Worm (Caenorhabditis elegans) whole organism, mixed stage, embryonic: ENCODE measurements around the gene F14D7.1.

Experiments used
- M03D4.4 ChIP-seq: sonication (generic microtip); optimal IDR thresholded peaks from 2 replicates; lab custom pipeline; 2017; ENCODE audit warnings: mild to moderate bottlenecking, missing genetic modification characterization, missing compliant biosample characterization
- bed-3 ChIP-seq: fragments of 200-800 bp; sonication (Bioruptor generic); optimal IDR thresholded peaks from 3 replicates; lab custom pipeline; 2018; ENCODE audit warnings: mild to moderate bottlenecking, missing genetic modification characterization, moderate library complexity, missing compliant biosample characterization
- blmp-1 ChIP-seq: fragments of 150-350 bp; optimal IDR thresholded peaks from 2 replicates; lab custom pipeline; 2014; ENCODE audit warnings: missing biosample characterization, missing genetic modification characterization
- ceh-43 ChIP-seq: fragments of 200-800 bp; sonication (Bioruptor generic); optimal IDR thresholded peaks from 2 replicates; lab custom pipeline; 2018; ENCODE audit warnings: mild to moderate bottlenecking, missing genetic modification characterization, moderate library complexity, missing compliant biosample characterization
- ceh-83 ChIP-seq: fragments of 200-800 bp; sonication (Bioruptor generic); optimal IDR thresholded peaks from 2 replicates; lab custom pipeline; 2018; ENCODE audit warnings: mild to moderate bottlenecking, missing genetic modification characterization, missing compliant biosample characterization
- cnd-1 ChIP-seq: fragments of 200-800 bp; sonication (Bioruptor generic); optimal IDR thresholded peaks from 2 replicates; lab custom pipeline; 2018; ENCODE audit warnings: mild to moderate bottlenecking, missing genetic modification characterization, missing compliant biosample characterization
- drap-1 ChIP-seq: fragments of 200-800 bp; sonication (Bioruptor generic); optimal IDR thresholded peaks from 3 replicates; lab custom pipeline; 2018; ENCODE audit warnings: mild to moderate bottlenecking, missing genetic modification characterization, missing compliant biosample characterization
- elt-3 ChIP-seq: fragments of 150-350 bp; optimal IDR thresholded peaks from 2 replicates; lab custom pipeline; 2014; ENCODE audit warnings: missing biosample characterization, missing genetic modification characterization
- flh-1 ChIP-seq: fragments of 200-800 bp; sonication (Bioruptor generic); optimal IDR thresholded peaks from 2 replicates; lab custom pipeline; 2018; ENCODE audit warnings: mild to moderate bottlenecking, missing genetic modification characterization, moderate library complexity, missing compliant biosample characterization
- ham-2 ChIP-seq: fragments of 200-800 bp; sonication (Bioruptor generic); optimal IDR thresholded peaks from 2 replicates; lab custom pipeline; 2018; ENCODE audit warnings: mild to moderate bottlenecking, missing genetic modification characterization, missing compliant biosample characterization
- lin-13 ChIP-seq: fragments of 150-350 bp; optimal IDR thresholded peaks from 2 replicates; lab custom pipeline; 2014; ENCODE audit warnings: missing biosample characterization, missing genetic modification characterization
- lin-32 ChIP-seq: fragments of 200-800 bp; sonication (Bioruptor generic); optimal IDR thresholded peaks from 2 replicates; lab custom pipeline; 2018; ENCODE audit warnings: mild to moderate bottlenecking, missing genetic modification characterization, missing compliant biosample characterization
- lsy-2 ChIP-seq: fragments of 150-350 bp; optimal IDR thresholded peaks from 2 replicates; lab custom pipeline; 2014; ENCODE audit warnings: missing biosample characterization, missing genetic modification characterization
- mab-5 ChIP-seq: fragments of 150-350 bp; optimal IDR thresholded peaks from 2 replicates; lab custom pipeline; 2014; ENCODE audit warnings: missing biosample characterization, missing genetic modification characterization
- mep-1 ChIP-seq: fragments of 150-350 bp; optimal IDR thresholded peaks from 2 replicates; lab custom pipeline; 2017; ENCODE audit warnings: missing biosample characterization, missing genetic modification reagents, missing genetic modification characterization, inconsistent platforms
- mls-2 ChIP-seq: sonication (generic microtip); optimal IDR thresholded peaks from 2 replicates; lab custom pipeline; 2016; ENCODE audit warnings: mild to moderate bottlenecking, missing genetic modification characterization, moderate library complexity, missing compliant biosample characterization
- nhr-2 ChIP-seq: fragments of 150-350 bp; optimal IDR thresholded peaks from 2 replicates; lab custom pipeline; 2014; ENCODE audit warnings: missing biosample characterization, missing genetic modification characterization
- nhr-237 ChIP-seq: fragments of 150-350 bp; optimal IDR thresholded peaks from 2 replicates; lab custom pipeline; 2014; ENCODE audit warnings: missing biosample characterization, missing genetic modification characterization
- nhr-28 ChIP-seq: fragments of 150-350 bp; optimal IDR thresholded peaks from 2 replicates; lab custom pipeline; 2014; ENCODE audit warnings: missing biosample characterization, missing genetic modification characterization
- pha-4 ChIP-seq: fragments of 150-350 bp; optimal IDR thresholded peaks from 2 replicates; lab custom pipeline; 2018; ENCODE audit warnings: missing biosample characterization, missing genetic modification reagents, missing genetic modification characterization
- sem-2 ChIP-seq: fragments of 200-800 bp; sonication (Bioruptor generic); optimal IDR thresholded peaks from 2 replicates; lab custom pipeline; 2018; ENCODE audit warnings: mild to moderate bottlenecking, missing genetic modification characterization, missing compliant biosample characterization
- snpc-4 ChIP-seq: fragments of 150-350 bp; optimal IDR thresholded peaks from 2 replicates; lab custom pipeline; 2014; ENCODE audit warnings: missing biosample characterization, missing genetic modification characterization
- sptf-1 ChIP-seq: sonication (generic microtip); optimal IDR thresholded peaks from 2 replicates; lab custom pipeline; 2017; ENCODE audit warnings: mild to moderate bottlenecking, missing genetic modification characterization, moderate library complexity, missing compliant biosample characterization
- tbx-8 ChIP-seq: fragments of 200-800 bp; sonication (Bioruptor generic); optimal IDR thresholded peaks from 2 replicates; lab custom pipeline; 2018; ENCODE audit warnings: mild to moderate bottlenecking, missing genetic modification characterization, moderate library complexity, missing compliant biosample characterization
- unc-120 ChIP-seq: sonication (generic microtip); optimal IDR thresholded peaks from 2 replicates; lab custom pipeline; 2017; ENCODE audit warnings: missing genetic modification characterization, missing compliant biosample characterization; ENCODE audit not compliant: poor library complexity, severe bottlenecking
- unc-39 ChIP-seq: fragments of 150-350 bp; optimal IDR thresholded peaks from 2 replicates; lab custom pipeline; 2014; ENCODE audit warnings: missing biosample characterization, missing genetic modification characterization
- unc-62 ChIP-seq: fragments of 150-350 bp; optimal IDR thresholded peaks from 2 replicates; lab custom pipeline; 2014; ENCODE audit warnings: missing biosample characterization, missing genetic modification reagents, missing genetic modification characterization
- zip-8 ChIP-seq: fragments of 150-350 bp; optimal IDR thresholded peaks from 2 replicates; lab custom pipeline; 2014; ENCODE audit warnings: missing biosample characterization, missing genetic modification characterization
- ztf-11 ChIP-seq: fragments of 150-350 bp; optimal IDR thresholded peaks from 2 replicates; lab custom pipeline; 2014; ENCODE audit warnings: missing biosample characterization, missing genetic modification characterization

Gene F14D7.1

DNA sequence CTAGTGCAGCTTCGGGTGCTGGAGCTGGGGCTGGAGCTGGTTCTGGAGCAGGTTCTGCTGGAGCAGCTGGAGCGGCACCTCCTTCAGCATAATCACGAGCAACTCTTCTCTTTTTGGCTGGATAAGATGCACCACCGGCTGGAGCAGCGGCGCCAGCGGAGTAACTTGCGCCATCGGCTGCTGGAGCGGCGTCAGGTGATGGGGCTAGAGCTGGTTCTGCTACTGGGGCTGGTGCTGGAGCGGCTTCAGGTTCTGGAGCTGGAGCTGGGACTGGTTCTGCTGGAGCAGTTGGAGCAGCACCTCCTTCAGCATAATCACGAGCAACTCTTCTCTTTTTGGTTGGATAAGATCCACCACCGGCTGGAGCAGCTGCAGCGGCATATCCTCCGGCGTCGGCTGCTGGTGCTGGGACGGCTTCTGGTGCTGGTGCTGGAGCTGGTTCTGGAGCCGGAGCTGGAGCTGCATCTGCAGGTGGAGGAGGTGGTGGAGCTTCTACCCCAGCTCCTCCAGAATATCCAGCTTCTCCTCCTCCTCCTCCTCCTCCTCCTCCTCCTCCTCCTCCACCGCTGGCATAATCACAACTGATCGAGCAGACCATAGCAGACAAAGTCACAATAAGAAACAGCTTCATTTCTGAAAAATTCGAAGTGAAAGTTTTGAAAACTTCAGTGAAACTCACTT lies 30.0 kb upstream of the F14D7.1 start, which contains the start of gene F47B8.13:
Gene F47B8.13, minus strand, starts transcription at position 631 of the 681 bp plus-strand sequence.
- TF ChIP-seq ceh-83 (no peak), lin-32 (GFP tag; lab: Kevin White, UChicago) (no peak), mep-1 (tag; lab: Kevin White, UChicago) (no peak), bed-3 (GFP tag; lab: Kevin White, UChicago) (no peak), mab-5 (tag; lab: Kevin White, UChicago) (no peak), pha-4 (no peak), ztf-11 (tag; lab: Kevin White, UChicago) (no peak), drap-1 (GFP tag; lab: Kevin White, UChicago) (no peak), flh-1 (no peak), blmp-1 (no peak), ceh-43 (GFP tag; lab: Kevin White, UChicago) (no peak), sptf-1 (tag; lab: Kevin White, UChicago) (no peak), ham-2 (GFP tag; lab: Kevin White, UChicago) (no peak), tbx-8 (no peak), nhr-2 (tag; lab: Kevin White, UChicago) (no peak), unc-39 (tag; lab: Kevin White, UChicago) (no peak), zip-8 (tag; lab: Kevin White, UChicago) (no peak), sem-2 (GFP tag; lab: Kevin White, UChicago) (no peak), lin-13 (tag; lab: Kevin White, UChicago) (no peak), snpc-4 (tag; lab: Kevin White, UChicago) (no peak)

DNA sequence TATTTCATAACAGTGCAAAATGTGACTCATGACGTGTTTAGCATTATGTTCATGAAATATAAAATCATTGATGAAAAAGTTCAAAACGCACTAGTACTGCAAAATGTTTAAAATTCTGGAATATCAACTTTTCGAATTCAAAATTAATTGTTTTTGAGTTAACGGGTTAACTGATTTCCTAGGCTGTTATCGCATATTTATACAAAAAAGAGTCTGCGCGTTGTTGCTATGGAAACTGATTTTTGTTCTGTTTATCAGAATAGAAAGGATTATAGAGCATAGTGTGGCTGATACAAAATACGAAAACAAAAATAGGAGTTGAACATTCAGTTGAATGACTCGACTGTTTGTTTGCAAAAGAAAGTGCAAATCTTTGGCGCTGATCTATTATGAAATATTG lies 28.4 kb upstream of the F14D7.1 start:
- TF ChIP-seq mep-1 (tag; lab: Kevin White, UChicago) (no peak), elt-3 (tag; lab: Kevin White, UChicago) (no peak), blmp-1 (no peak), flh-1 (no peak), mab-5 (tag; lab: Kevin White, UChicago) (no peak)
- TF ChIP-seq, all 35 proteins: peak for 0

DNA sequence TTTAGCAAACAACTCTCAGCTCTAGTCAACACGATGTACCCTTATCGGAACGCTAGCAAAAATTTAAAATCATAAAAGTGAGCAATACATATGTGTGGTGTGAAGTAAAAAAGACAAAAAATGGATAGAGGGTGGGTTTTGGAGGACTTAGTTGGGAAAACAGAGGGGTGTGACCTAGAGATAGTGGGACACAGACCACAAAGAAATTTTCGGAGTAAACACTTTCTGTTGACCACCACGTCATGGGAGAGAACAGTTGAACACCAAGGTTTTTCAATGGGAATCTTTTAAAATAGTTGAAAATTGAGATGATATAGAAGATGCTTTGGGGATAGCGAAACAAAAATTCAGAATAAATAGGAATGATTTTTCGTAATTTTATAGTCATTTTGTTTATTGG lies 27.9 kb upstream of the F14D7.1 start:
- TF ChIP-seq zip-8 (tag; lab: Kevin White, UChicago) (no peak), nhr-2 (tag; lab: Kevin White, UChicago) (no peak), blmp-1 (no peak), unc-62 (no peak), snpc-4 (tag; lab: Kevin White, UChicago) (no peak), ham-2 (GFP tag; lab: Kevin White, UChicago) (no peak), elt-3 (tag; lab: Kevin White, UChicago) (no peak), flh-1 (no peak), lsy-2 (tag; lab: Kevin White, UChicago) (no peak), mab-5 (tag; lab: Kevin White, UChicago) (no peak)

- TF ChIP-seq lin-32 (GFP tag; lab: Kevin White, UChicago) (no peak), lin-13 (tag; lab: Kevin White, UChicago) (no peak), ham-2 (GFP tag; lab: Kevin White, UChicago) (no peak), nhr-237 (tag; lab: Kevin White, UChicago) (no peak), ceh-83 (no peak), nhr-28 (no peak), flh-1 (no peak), unc-120 (tag; lab: Kevin White, UChicago) (no peak)
Measured at ce11 chrV:14316525-14316924, 27.3 kb upstream of the F14D7.1 start, which contains the start of gene F47B8.2. Gene F47B8.2 (minus strand): TSS chrV:14316625.

ce11 chrV:14314236-14314635 lies 25.0 kb upstream of the F14D7.1 start, which contains the start of gene F47B8.1:
Gene F47B8.1 (minus strand): TSS chrV:14314336.
- no peak for TF ChIP-seq elt-3 (tag; lab: Kevin White, UChicago)
- no peak for TF ChIP-seq cnd-1 (tag; lab: Kevin White, UChicago)

- no peak for TF ChIP-seq lin-32 (GFP tag; lab: Kevin White, UChicago)
- no peak for TF ChIP-seq lin-13 (tag; lab: Kevin White, UChicago)
- TF ChIP-seq elt-3 (tag; lab: Kevin White, UChicago) = no peak
- no peak for TF ChIP-seq mls-2
- TF ChIP-seq unc-120 (tag; lab: Kevin White, UChicago) = no peak
- no peak for TF ChIP-seq unc-39 (tag; lab: Kevin White, UChicago)
- no peak for TF ChIP-seq M03D4.4
Measured at ce11 chrV:14312695-14313094, 23.4 kb upstream of the F14D7.1 start, which contains the start of gene F14D7.8. Gene F14D7.8 (minus strand): TSS chrV:14312795.
